Fruit fly (Drosophila melanogaster) whole organism, wandering third instar larva: ENCODE results near the gene pelo.

Source experiments
- CG32264 ChIP-seq: fragments of 200-800 bp; sonication (Bioruptor generic); optimal IDR thresholded peaks from 2 replicates; lab custom pipeline; 2016; ENCODE audit warnings: missing biosample characterization, missing genetic modification characterization
- Dif ChIP-seq: fragments of 200-275, 200-300 bp; sonication (Bioruptor generic); optimal IDR thresholded peaks from 2 replicates; lab custom pipeline; 2018; ENCODE audit warnings: missing biosample characterization, missing genetic modification characterization; ENCODE audit not compliant: partially characterized antibody
- Rel ChIP-seq, 2 experiments: fragments of 200-800 bp; sonication (Bioruptor generic) in 1 of 2; optimal IDR thresholded peaks; 2 replicates in 1 of 2; 3 replicates in 1 of 2; lab custom pipeline; 2016 to 2019; ENCODE audit warnings: mild to moderate bottlenecking in 2 of 2, missing biosample characterization in 2 of 2, missing genetic modification characterization in 2 of 2, moderate library complexity in 1 of 2
- pan ChIP-seq: fragments of >200 bp; optimal IDR thresholded peaks from 2 replicates; lab custom pipeline; 2017
- tai ChIP-seq: sonication (Bioruptor generic); optimal IDR thresholded peaks from 2 replicates; lab custom pipeline; 2016; ENCODE audit warnings: missing biosample characterization, missing genetic modification characterization

DNA sequence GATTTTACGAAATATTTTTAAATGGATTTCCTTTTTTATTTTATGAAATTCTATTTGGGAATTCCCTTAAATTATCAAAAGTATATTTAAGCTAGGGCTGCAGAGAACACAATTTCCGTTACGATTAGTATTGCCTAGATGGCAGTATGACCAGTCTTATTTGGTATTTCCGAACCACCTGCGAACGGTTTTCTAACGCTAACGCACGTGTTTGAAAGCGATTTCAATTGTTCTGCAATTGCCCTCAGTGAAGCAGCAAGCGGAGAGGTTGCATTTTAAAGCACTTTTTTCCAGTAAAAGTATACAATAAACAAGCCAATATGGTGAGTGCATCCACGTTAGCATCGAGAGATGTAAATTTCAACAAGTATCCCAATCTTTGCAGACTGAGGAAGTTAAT, 995 bp upstream of the pelo start, which contains the start of gene hoip:
- no peak for TF ChIP-seq Dif
- no peak for TF ChIP-seq pan
- no peak for TF ChIP-seq Rel (GFP tag; optimal IDR thresholded peaks at IDR 0.05; lab: Kevin White, UChicago)
- TF ChIP-seq Rel (tag; optimal IDR thresholded peaks at IDR 0.05; lab: Kevin White, UChicago), result peak; percentile 63
- TF ChIP-seq CG32264 (GFP tag; lab: Kevin White, UChicago), result no peak
- no peak for TF ChIP-seq tai (GFP tag; lab: Kevin White, UChicago)
